Worm (Caenorhabditis elegans) whole organism, late embryonic: ENCODE results near the gene cyp-34A2.

ENCODE experiments used
- C38D4.7 ChIP-seq: fragments of 200-800 bp; sonication (Bioruptor generic); optimal IDR thresholded peaks from 2 replicates; lab custom pipeline; 2018; ENCODE audit warnings: mild to moderate bottlenecking, missing genetic modification characterization, moderate library complexity, missing compliant biosample characterization
- pha-4 ChIP-seq: fragments of 150-350 bp; optimal IDR thresholded peaks from 2 replicates; lab custom pipeline; 2018; ENCODE audit warnings: missing biosample characterization, missing genetic modification reagents, missing genetic modification characterization
- pqm-1 ChIP-seq: sonication (generic microtip); optimal IDR thresholded peaks from 2 replicates; lab custom pipeline; 2016; ENCODE audit warnings: missing genetic modification characterization, missing compliant biosample characterization

DNA sequence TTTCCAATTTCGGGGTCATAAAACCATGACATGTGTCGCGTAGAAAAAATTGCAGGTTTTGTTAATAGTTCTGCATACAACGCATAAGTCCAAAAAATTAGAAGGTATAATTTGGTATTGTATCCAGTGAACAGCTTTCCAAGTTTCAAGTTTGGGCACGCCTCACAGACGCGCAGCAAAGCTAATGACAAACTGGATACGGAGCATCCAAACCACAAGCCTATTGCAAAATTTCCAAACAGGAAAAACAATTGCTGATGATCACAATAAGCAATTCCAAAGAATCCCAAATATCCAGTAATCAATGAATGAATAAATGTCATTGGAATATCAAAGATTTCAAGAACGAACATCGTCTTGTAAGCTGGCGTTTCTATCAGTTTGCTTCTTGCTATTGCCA is 22.6 kb upstream of the cyp-34A2 start:
- TF ChIP-seq C38D4.7 (GFP tag; lab: Kevin White, UChicago) (no peak), pqm-1 (no peak), pha-4 (tag; lab: Kevin White, UChicago) (no peak)
